Worm (Caenorhabditis elegans) whole organism, young adult: ENCODE results near the gene ZK402.2.

Source experiments
- B0336.3 ChIP-seq: fragments of 200-800 bp; sonication (Bioruptor generic); IDR thresholded peaks from 2 replicates; pipeline ENCODE4 v1.3.6; 2022; ENCODE audit warnings: missing genetic modification characterization, missing compliant biosample characterization
- F22D6.2 ChIP-seq: sonication (generic microtip); optimal IDR thresholded peaks from 2 replicates; lab custom pipeline; 2016; ENCODE audit warnings: mild to moderate bottlenecking, missing genetic modification characterization, missing compliant biosample characterization
- K11D2.4 ChIP-seq: fragments of 200-800 bp; sonication (Bioruptor generic); IDR thresholded peaks from 2 replicates; pipeline ENCODE4 v1.3.6; 2022; ENCODE audit warnings: missing genetic modification reagents, missing genetic modification characterization, missing compliant biosample characterization
- T07F8.4 ChIP-seq: sonication (generic microtip); optimal IDR thresholded peaks from 2 replicates; lab custom pipeline; 2016; ENCODE audit warnings: mild to moderate bottlenecking, missing genetic modification characterization, moderate library complexity, missing compliant biosample characterization
- Y53F4B.3 ChIP-seq: fragments of 200-800 bp; sonication (Bioruptor generic); IDR thresholded peaks from 2 replicates; pipeline ENCODE4 v1.3.6; 2022; ENCODE audit warnings: missing genetic modification reagents, missing genetic modification characterization, missing compliant biosample characterization
- Y56A3A.18 ChIP-seq: fragments of 200-800 bp; sonication (Bioruptor generic); IDR thresholded peaks from 2 replicates; pipeline ENCODE4 v1.3.6; 2022; ENCODE audit warnings: missing genetic modification reagents, missing genetic modification characterization, missing compliant biosample characterization
- ZK185.1 ChIP-seq: sonication (generic microtip); optimal IDR thresholded peaks from 2 replicates; lab custom pipeline; 2016; ENCODE audit warnings: mild to moderate bottlenecking, missing genetic modification characterization, missing compliant biosample characterization; ENCODE audit not compliant: poor library complexity, severe bottlenecking
- ama-1 ChIP-seq, 3 experiments: fragments of 150-350 bp in 1 of 3; sonication (generic microtip) in 2 of 3; optimal IDR thresholded peaks; 2 replicates each; lab custom pipeline; 2014 to 2018; ENCODE audit warnings: missing biosample characterization in 2 of 3, missing genetic modification characterization in 2 of 3, missing genetic modification reagents in 2 of 3
- cebp-1 ChIP-seq, 2 experiments: fragments of 200-800 bp in 1 of 2; sonication (Bioruptor generic) in 1 of 2; sonication (generic microtip) in 1 of 2; IDR thresholded peaks in 1 of 2; optimal IDR thresholded peaks in 1 of 2; 2 replicates each; pipeline versions ENCODE4 v1.3.6 to Lab custom; 2017 to 2022; ENCODE audit warnings: missing compliant biosample characterization in 2 of 2, missing genetic modification characterization in 2 of 2, mild to moderate bottlenecking in 1 of 2, missing genetic modification reagents in 1 of 2, moderate library complexity in 1 of 2
- dox-1 ChIP-seq: fragments of 200-800 bp; sonication (Bioruptor generic); IDR thresholded peaks from 2 replicates; pipeline ENCODE4 v1.3.6; 2022; ENCODE audit warnings: missing genetic modification reagents, missing genetic modification characterization, missing compliant biosample characterization
- dpl-1 ChIP-seq: fragments of 150-350 bp; optimal IDR thresholded peaks from 2 replicates; lab custom pipeline; 2014; ENCODE audit warnings: missing biosample characterization, missing genetic modification reagents, missing genetic modification characterization
- egrh-3 ChIP-seq: fragments of 200-800 bp; sonication (Bioruptor generic); IDR thresholded peaks from 2 replicates; pipeline ENCODE4 v1.3.6; 2022; ENCODE audit warnings: missing genetic modification reagents, missing genetic modification characterization, missing compliant biosample characterization
- gei-17 ChIP-seq: fragments of 200-800 bp; sonication (Bioruptor generic); optimal IDR thresholded peaks from 2 replicates; lab custom pipeline; 2018; ENCODE audit warnings: mild to moderate bottlenecking, missing genetic modification characterization, missing compliant biosample characterization
- him-1 ChIP-seq: sonication (generic microtip); optimal IDR thresholded peaks from 2 replicates; lab custom pipeline; 2016; ENCODE audit warnings: missing genotype, missing genetic modification reagents, missing genetic modification characterization, missing compliant biosample characterization
- hmg-1.2 ChIP-seq: fragments of 200-800 bp; sonication (Bioruptor generic); IDR thresholded peaks from 2 replicates; pipeline ENCODE4 v1.3.6; 2022; ENCODE audit warnings: missing genetic modification reagents, missing genetic modification characterization, missing compliant biosample characterization
- lin-26 ChIP-seq: fragments of 200-800 bp; sonication (Bioruptor generic); IDR thresholded peaks from 2 replicates; pipeline ENCODE4 v1.3.6; 2022; ENCODE audit warnings: missing genetic modification reagents, missing genetic modification characterization, missing compliant biosample characterization
- lin-40 ChIP-seq: sonication (generic microtip); optimal IDR thresholded peaks from 2 replicates; lab custom pipeline; 2016; ENCODE audit warnings: missing genetic modification characterization, mild to moderate bottlenecking, missing compliant biosample characterization, missing genotype, missing genetic modification reagents
- lin-54 ChIP-seq: fragments of 200-800 bp; sonication (Bioruptor generic); optimal IDR thresholded peaks from 2 replicates; lab custom pipeline; 2018; ENCODE audit warnings: mild to moderate bottlenecking, missing genetic modification characterization, missing compliant biosample characterization
- mcd-1 ChIP-seq: fragments of 200-800 bp; sonication (Bioruptor generic); IDR thresholded peaks from 2 replicates; pipeline ENCODE4 v1.3.6; 2022; ENCODE audit warnings: missing genetic modification reagents, missing genetic modification characterization, missing compliant biosample characterization
- mel-28 ChIP-seq: sonication (generic microtip); optimal IDR thresholded peaks from 2 replicates; lab custom pipeline; 2016; ENCODE audit warnings: borderline replicate concordance, mild to moderate bottlenecking, missing genetic modification characterization, missing compliant biosample characterization
- nfyb-1 ChIP-seq: fragments of 200-800 bp; sonication (Bioruptor generic); IDR thresholded peaks from 2 replicates; pipeline ENCODE4 v1.3.6; 2022; ENCODE audit warnings: missing genetic modification reagents, missing genetic modification characterization, missing compliant biosample characterization
- nhr-27 ChIP-seq: fragments of 200-800 bp; sonication (Bioruptor generic); optimal IDR thresholded peaks from 2 replicates; lab custom pipeline; 2018; ENCODE audit warnings: mild to moderate bottlenecking, missing genetic modification characterization, moderate library complexity, missing compliant biosample characterization
- rpc-1 ChIP-seq, 2 experiments: fragments of 150-350 bp in 1 of 2; sonication (generic microtip) in 1 of 2; optimal IDR thresholded peaks; 2 replicates each; lab custom pipeline; 2014 to 2018; ENCODE audit warnings: missing biosample characterization in 1 of 2, missing genetic modification characterization in 1 of 2, missing genetic modification reagents in 1 of 2, missing genotype in 1 of 2
- sea-2 ChIP-seq: fragments of 200-800 bp; sonication (Bioruptor generic); IDR thresholded peaks from 2 replicates; pipeline ENCODE4 v1.3.6; 2022; ENCODE audit warnings: missing genetic modification characterization, missing compliant biosample characterization
- snpc-4 ChIP-seq, 5 experiments: fragments of 150-350 bp in 1 of 5; sonication (generic microtip) in 4 of 5; optimal IDR thresholded peaks; 2 replicates each; lab custom pipeline; 2014 to 2018; ENCODE audit warnings: missing genetic modification characterization in 5 of 5, missing biosample characterization in 3 of 5, antibody characterized with exemption in 2 of 5, mild to moderate bottlenecking in 2 of 5, missing compliant biosample characterization in 2 of 5, missing genotype in 2 of 5, moderate library complexity in 2 of 5, missing genetic modification reagents in 1 of 5
- unc-130 ChIP-seq: sonication (generic microtip); optimal IDR thresholded peaks from 2 replicates; lab custom pipeline; 2016; ENCODE audit warnings: missing genetic modification reagents, missing genetic modification characterization, missing compliant biosample characterization
- zfh-2 ChIP-seq: fragments of 200-800 bp; sonication (Bioruptor generic); conservative IDR thresholded peaks from 2 replicates; pipeline ENCODE4 v1.3.6; 2022; ENCODE audit warnings: missing genetic modification reagents, missing genetic modification characterization, missing compliant biosample characterization
- ztf-22 ChIP-seq: fragments of 200-800 bp; sonication (Bioruptor generic); optimal IDR thresholded peaks from 2 replicates; lab custom pipeline; 2018; ENCODE audit warnings: mild to moderate bottlenecking, missing genetic modification characterization, moderate library complexity, missing compliant biosample characterization
- ztf-26 ChIP-seq: sonication (generic microtip); optimal IDR thresholded peaks from 2 replicates; lab custom pipeline; 2017; ENCODE audit warnings: missing genetic modification characterization, missing compliant biosample characterization
- ztf-3 ChIP-seq: fragments of 200-800 bp; sonication (Bioruptor generic); optimal IDR thresholded peaks from 2 replicates; lab custom pipeline; 2018; ENCODE audit warnings: mild to moderate bottlenecking, missing genetic modification characterization, missing compliant biosample characterization
- ztf-6 ChIP-seq: fragments of 200-800 bp; sonication (Bioruptor generic); IDR thresholded peaks from 2 replicates; pipeline ENCODE4 v1.3.6; 2022; ENCODE audit warnings: missing genetic modification reagents, missing genetic modification characterization, missing compliant biosample characterization

The ZK402.2 gene

ce11 chrX:1381565-1381964 lies 22.0 kb upstream of the ZK402.2 start, which contains the start of gene F56C3.10:
Gene F56C3.10 (minus strand): TSS chrX:1381665.
- no peak for TF ChIP-seq lin-40

ce11 chrX:1383546-1383945 lies 20.0 kb upstream of the ZK402.2 start:
- TF ChIP-seq zfh-2 (GFP tag; lab: Robert Waterston, UW) = peak; percentile 78
- no peak for TF ChIP-seq unc-130 (GFP tag; lab: Kevin White, UChicago)
- TF ChIP-seq egrh-3 (GFP tag; lab: Robert Waterston, UW) = no peak

DNA sequence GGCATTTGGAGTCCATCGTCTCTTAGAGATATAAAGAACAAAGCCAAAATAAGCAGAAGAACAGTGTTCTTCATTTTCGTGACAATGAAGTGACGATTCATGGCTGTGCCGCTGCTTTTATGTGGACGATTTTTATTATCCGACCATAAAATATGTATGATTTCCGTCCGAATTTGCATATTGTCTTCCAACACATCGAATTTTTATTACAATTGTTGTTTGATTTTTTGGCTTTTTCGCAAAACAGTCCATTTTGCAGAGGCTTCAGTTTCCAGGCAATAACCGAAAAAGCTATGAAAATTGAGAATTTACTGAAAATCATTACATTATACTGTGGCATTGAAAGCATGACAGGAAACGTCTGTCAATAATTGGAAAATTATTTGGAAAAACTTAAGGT lies 19.0 kb upstream of the ZK402.2 start, which contains the start of gene F56C3.8:
TSS of gene F56C3.8 (minus strand) at position 101 of the 400 bp plus-strand sequence.
- TF ChIP-seq ama-1 (optimal IDR thresholded peaks at IDR 0.05; lab: Kevin White, UChicago) (no peak), ama-1 (GFP tag; optimal IDR thresholded peaks at IDR 0.05; lab: Kevin White, UChicago) (no peak), lin-54 (no peak), rpc-1 (optimal IDR thresholded peaks at IDR 0.05; lab: Kevin White, UChicago) (no peak), rpc-1 (tag; optimal IDR thresholded peaks at IDR 0.05; lab: Kevin White, UChicago) (no peak), ZK185.1 (no peak), T07F8.4 (tag; lab: Kevin White, UChicago) (no peak), nhr-27 (tag; lab: Kevin White, UChicago) (no peak), hmg-1.2 (no peak), ztf-6 (GFP tag; lab: Robert Waterston, UW) (no peak), dpl-1 (GFP tag; lab: Kevin White, UChicago) (no peak), B0336.3 (GFP tag; lab: Robert Waterston, UW) (no peak), mel-28 (no peak), ztf-22 (GFP tag; lab: Kevin White, UChicago) (no peak), him-1 (tag; lab: Kevin White, UChicago) (no peak), ztf-3 (GFP tag; lab: Kevin White, UChicago) (no peak), zfh-2 (GFP tag; lab: Robert Waterston, UW) (no peak), Y53F4B.3 (GFP tag; lab: Robert Waterston, UW) (no peak), egrh-3 (GFP tag; lab: Robert Waterston, UW) (no peak)

DNA sequence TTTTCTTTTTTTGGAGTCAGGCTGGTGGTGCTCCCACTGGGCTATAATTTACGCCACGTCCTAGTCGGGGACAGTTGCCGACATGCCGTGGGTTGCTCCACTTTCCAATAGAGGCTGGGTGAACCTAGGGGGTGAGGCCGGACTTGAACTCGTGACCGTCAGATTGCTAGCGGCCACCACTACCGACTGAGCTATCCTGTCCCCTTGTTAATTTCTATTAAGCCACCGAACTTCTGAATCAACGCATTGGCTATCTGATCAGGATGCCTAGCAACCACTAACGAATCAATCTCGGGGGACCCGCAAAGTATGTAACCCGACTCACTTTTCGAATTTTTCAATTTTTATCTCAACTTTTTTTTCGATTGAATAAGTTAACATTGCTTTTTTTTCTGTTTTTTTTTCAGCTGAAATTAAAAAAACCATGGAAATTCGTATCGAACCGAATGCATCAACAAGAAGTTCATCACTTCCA lies 16.6 kb upstream of the ZK402.2 start, which contains the start of gene F56C3.1:
TSS of gene F56C3.1 (plus strand) at position 425 of the 475 bp plus-strand sequence.
- TF ChIP-seq hmg-1.2 (0 out of 2 replicates have a peak, but pooled peaks have one; percentile 20), rpc-1 (optimal IDR thresholded peaks at IDR 0.05; lab: Kevin White, UChicago) (no peak), rpc-1 (tag; optimal IDR thresholded peaks at IDR 0.05; lab: Kevin White, UChicago) (peak; percentile 36), F22D6.2 (tag; lab: Kevin White, UChicago) (no peak), Y56A3A.18 (0 out of 2 replicates have a peak, but pooled peaks have one; percentile 43), lin-26 (GFP tag; lab: Robert Waterston, UW) (0 out of 2 replicates have a peak, but pooled peaks have one; percentile 39), cebp-1 (GFP tag; IDR thresholded peaks at IDR 0.05; lab: Robert Waterston, UW) (no peak), cebp-1 (tag; optimal IDR thresholded peaks at IDR 0.05; lab: Kevin White, UChicago) (peak; percentile 21), sea-2 (GFP tag; lab: Robert Waterston, UW) (no peak), B0336.3 (GFP tag; lab: Robert Waterston, UW) (no peak), K11D2.4 (GFP tag; lab: Robert Waterston, UW) (peak; percentile 59; the same call in 1 of the 2 replicates), snpc-4 (GFP tag; optimal IDR thresholded peaks at IDR 0.05; lab: Kevin White, UChicago) (no peak), snpc-4 (tag; optimal IDR thresholded peaks at IDR 0.05; lab: Kevin White, UChicago) (no peak), him-1 (tag; lab: Kevin White, UChicago) (no peak), gei-17 (GFP tag; lab: Kevin White, UChicago) (peak; percentile 38), mcd-1 (peak; percentile 49), nfyb-1 (GFP tag; lab: Robert Waterston, UW) (peak; percentile 58; the same call in 1 of the 2 replicates), dox-1 (peak; percentile 71), ztf-26 (tag; lab: Kevin White, UChicago) (no peak), mel-28 (no peak)
